Worm (Caenorhabditis elegans) whole organism, young adult: ENCODE results near the gene C55A6.10.
"Not testable (repeated sequence)": the region's sequence is repeated elsewhere in the genome, so short reads cannot be mapped to it uniquely, and the experiment has no call there.

Source experiments
- B0019.2 ChIP-seq: fragments of 200-800 bp; sonication (Bioruptor generic); conservative IDR thresholded peaks from 2 replicates; pipeline ENCODE4 v1.3.6; 2022; ENCODE audit warnings: missing genetic modification reagents, missing genetic modification characterization, missing compliant biosample characterization
- B0261.1 ChIP-seq: sonication (generic microtip); optimal IDR thresholded peaks from 2 replicates; lab custom pipeline; 2016; ENCODE audit warnings: mild to moderate bottlenecking, missing genetic modification characterization, moderate library complexity, missing compliant biosample characterization
- D2030.7 ChIP-seq: fragments of 200-800 bp; sonication (Bioruptor generic); IDR thresholded peaks from 2 replicates; pipeline ENCODE4 v1.3.6; 2022; ENCODE audit warnings: missing genetic modification reagents, missing genetic modification characterization, missing compliant biosample characterization
- F10E7.11 ChIP-seq: sonication (generic microtip); optimal IDR thresholded peaks from 2 replicates; lab custom pipeline; 2017; ENCODE audit warnings: mild to moderate bottlenecking, missing genetic modification characterization, moderate library complexity, missing compliant biosample characterization
- F22D6.2 ChIP-seq: sonication (generic microtip); optimal IDR thresholded peaks from 2 replicates; lab custom pipeline; 2016; ENCODE audit warnings: mild to moderate bottlenecking, missing genetic modification characterization, missing compliant biosample characterization
- F23B12.7 ChIP-seq: sonication (generic microtip); optimal IDR thresholded peaks from 2 replicates; lab custom pipeline; 2017; ENCODE audit warnings: missing genetic modification characterization, mild to moderate bottlenecking, missing compliant biosample characterization, antibody characterized with exemption, moderate library complexity; ENCODE audit not compliant: insufficient read depth
- F33H1.4 ChIP-seq: fragments of 200-800 bp; sonication (Bioruptor generic); IDR thresholded peaks from 2 replicates; pipeline ENCODE4 v1.3.6; 2022; ENCODE audit warnings: missing genetic modification reagents, missing genetic modification characterization, missing compliant biosample characterization
- F37B4.10 ChIP-seq: fragments of 200-800 bp; sonication (Bioruptor generic); IDR thresholded peaks from 2 replicates; pipeline ENCODE4 v1.3.6; 2022; ENCODE audit warnings: missing genetic modification characterization, missing compliant biosample characterization
- ZK185.1 ChIP-seq: sonication (generic microtip); optimal IDR thresholded peaks from 2 replicates; lab custom pipeline; 2016; ENCODE audit warnings: mild to moderate bottlenecking, missing genetic modification characterization, missing compliant biosample characterization; ENCODE audit not compliant: poor library complexity, severe bottlenecking
- aptf-3 ChIP-seq: fragments of 200-800 bp; sonication (Bioruptor generic); IDR thresholded peaks from 2 replicates; pipeline ENCODE4 v1.3.6; 2022; ENCODE audit warnings: missing genetic modification characterization, missing compliant biosample characterization
- attf-3 ChIP-seq: fragments of 200-800 bp; sonication (Bioruptor generic); conservative IDR thresholded peaks from 2 replicates; pipeline ENCODE4 v1.3.6; 2022; ENCODE audit warnings: missing genetic modification reagents, missing genetic modification characterization, missing compliant biosample characterization
- bed-2 ChIP-seq: fragments of 200-800 bp; sonication (Bioruptor generic); IDR thresholded peaks from 2 replicates; pipeline ENCODE4 v1.3.6; 2022; ENCODE audit warnings: missing genetic modification reagents, missing genetic modification characterization, missing compliant biosample characterization
- ceh-40 ChIP-seq: fragments of 200-800 bp; sonication (Bioruptor generic); IDR thresholded peaks from 2 replicates; pipeline ENCODE4 v1.3.6; 2022; ENCODE audit warnings: missing genetic modification characterization, missing compliant biosample characterization
- ceh-58 ChIP-seq: fragments of 200-800 bp; sonication (Bioruptor generic); IDR thresholded peaks from 2 replicates; pipeline ENCODE4 v1.3.6; 2022; ENCODE audit warnings: missing genetic modification characterization, missing compliant biosample characterization
- dpl-1 ChIP-seq: fragments of 150-350 bp; optimal IDR thresholded peaks from 2 replicates; lab custom pipeline; 2014; ENCODE audit warnings: missing biosample characterization, missing genetic modification reagents, missing genetic modification characterization
- efl-1 ChIP-seq: fragments of 150-350 bp; optimal IDR thresholded peaks from 2 replicates; lab custom pipeline; 2014; ENCODE audit warnings: missing biosample characterization, missing genetic modification reagents, missing genetic modification characterization
- ets-4 ChIP-seq: fragments of 200-800 bp; sonication (Bioruptor generic); optimal IDR thresholded peaks from 2 replicates; lab custom pipeline; 2018; ENCODE audit warnings: mild to moderate bottlenecking, missing genetic modification characterization, missing compliant biosample characterization
- lag-1 ChIP-seq: fragments of 200-800 bp; sonication (Bioruptor generic); IDR thresholded peaks from 2 replicates; pipeline ENCODE4 v1.3.6; 2022; ENCODE audit warnings: missing genetic modification reagents, missing genetic modification characterization, missing compliant biosample characterization
- let-526 ChIP-seq: fragments of 200-800 bp; sonication (Bioruptor generic); IDR thresholded peaks from 2 replicates; pipeline ENCODE4 v1.3.6; 2022; ENCODE audit warnings: missing genetic modification reagents, missing genetic modification characterization, missing compliant biosample characterization
- let-607 ChIP-seq, 2 experiments: fragments of 200-800 bp in 1 of 2; sonication (Bioruptor generic) in 1 of 2; sonication (generic microtip) in 1 of 2; optimal IDR thresholded peaks; 2 replicates each; lab custom pipeline; 2016 to 2018; ENCODE audit warnings: mild to moderate bottlenecking in 2 of 2, missing compliant biosample characterization in 2 of 2, missing genetic modification characterization in 2 of 2, moderate library complexity in 2 of 2, missing genotype in 1 of 2
- lin-54 ChIP-seq: fragments of 200-800 bp; sonication (Bioruptor generic); optimal IDR thresholded peaks from 2 replicates; lab custom pipeline; 2018; ENCODE audit warnings: mild to moderate bottlenecking, missing genetic modification characterization, missing compliant biosample characterization
- madf-6 ChIP-seq: fragments of 200-800 bp; sonication (Bioruptor generic); IDR thresholded peaks from 2 replicates; pipeline ENCODE4 v1.3.6; 2022; ENCODE audit warnings: missing genetic modification reagents, missing genetic modification characterization, missing compliant biosample characterization
- madf-8 ChIP-seq: fragments of 200-800 bp; sonication (Bioruptor generic); conservative IDR thresholded peaks from 2 replicates; pipeline ENCODE4 v1.3.6; 2022; ENCODE audit warnings: missing genetic modification reagents, missing genetic modification characterization, missing compliant biosample characterization
- nhr-179 ChIP-seq: sonication (generic microtip); optimal IDR thresholded peaks from 2 replicates; lab custom pipeline; 2016; ENCODE audit warnings: mild to moderate bottlenecking, missing genetic modification characterization, missing compliant biosample characterization
- nhr-27 ChIP-seq: fragments of 200-800 bp; sonication (Bioruptor generic); optimal IDR thresholded peaks from 2 replicates; lab custom pipeline; 2018; ENCODE audit warnings: mild to moderate bottlenecking, missing genetic modification characterization, moderate library complexity, missing compliant biosample characterization
- nhr-80 ChIP-seq: sonication (generic microtip); optimal IDR thresholded peaks from 2 replicates; lab custom pipeline; 2016; ENCODE audit warnings: missing genetic modification characterization, missing compliant biosample characterization
- nhr-90 ChIP-seq: sonication (generic microtip); optimal IDR thresholded peaks from 2 replicates; lab custom pipeline; 2016; ENCODE audit warnings: missing genotype, mild to moderate bottlenecking, missing genetic modification characterization, missing compliant biosample characterization
- pha-4 ChIP-seq: fragments of 150-350 bp; sonication (generic microtip); optimal IDR thresholded peaks from 2 replicates; lab custom pipeline; 2014; ENCODE audit warnings: missing biosample characterization, missing genetic modification reagents, missing genetic modification characterization
- rpc-1 ChIP-seq, 2 experiments: fragments of 150-350 bp in 1 of 2; sonication (generic microtip) in 1 of 2; optimal IDR thresholded peaks; 2 replicates each; lab custom pipeline; 2014 to 2018; ENCODE audit warnings: missing biosample characterization in 1 of 2, missing genetic modification characterization in 1 of 2, missing genetic modification reagents in 1 of 2, missing genotype in 1 of 2
- sdz-38 ChIP-seq: sonication (generic microtip); optimal IDR thresholded peaks from 2 replicates; lab custom pipeline; 2016; ENCODE audit warnings: missing genotype, missing genetic modification characterization, missing compliant biosample characterization
- somi-1 ChIP-seq: fragments of 200-800 bp; sonication (Bioruptor generic); optimal IDR thresholded peaks from 2 replicates; lab custom pipeline; 2018; ENCODE audit warnings: mild to moderate bottlenecking, missing genetic modification characterization, missing compliant biosample characterization

The C55A6.10 gene

DNA sequence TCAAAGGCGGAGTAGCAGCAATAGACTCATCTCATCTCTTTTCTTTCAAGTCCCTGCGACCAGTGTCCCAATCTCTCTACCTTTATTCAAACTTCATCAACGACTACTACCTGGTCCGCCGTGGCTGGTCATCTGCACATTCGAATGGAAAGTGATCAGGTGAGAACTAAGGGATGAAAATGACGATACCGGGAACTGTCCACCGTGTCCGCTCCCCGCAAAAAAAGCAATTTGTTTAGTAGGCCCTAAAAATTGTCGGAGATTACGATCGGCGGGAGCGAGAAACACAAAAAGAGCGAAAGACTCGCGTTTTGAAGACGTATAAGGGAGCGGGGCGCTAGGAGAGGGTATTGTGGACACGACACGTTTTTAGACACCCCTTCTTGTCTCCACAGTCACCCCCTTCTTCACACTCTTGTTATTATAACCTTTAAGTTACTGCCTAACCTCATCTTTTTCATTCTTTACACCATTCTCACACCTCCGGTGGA lies 42.1 kb upstream of the C55A6.10 start, which contains the start of gene zipt-16:
Gene zipt-16, plus strand, starts transcription at position 51 of the 491 bp plus-strand sequence.
- no peak for TF ChIP-seq ZK185.1 (tag; lab: Kevin White, UChicago)
- no peak for TF ChIP-seq madf-6 (GFP tag; lab: Robert Waterston, UW)
- TF ChIP-seq attf-3 (GFP tag; lab: Robert Waterston, UW), result no peak
- TF ChIP-seq F23B12.7 (tag; lab: Kevin White, UChicago), result no peak
- TF ChIP-seq pha-4 (tag; lab: Kevin White, UChicago), result no peak
- TF ChIP-seq F33H1.4, result no peak
- TF ChIP-seq rpc-1 (optimal IDR thresholded peaks at IDR 0.05; lab: Kevin White, UChicago), result no peak
- TF ChIP-seq rpc-1 (tag; optimal IDR thresholded peaks at IDR 0.05; lab: Kevin White, UChicago), result no peak
- no peak for TF ChIP-seq B0019.2 (GFP tag; lab: Robert Waterston, UW)

DNA sequence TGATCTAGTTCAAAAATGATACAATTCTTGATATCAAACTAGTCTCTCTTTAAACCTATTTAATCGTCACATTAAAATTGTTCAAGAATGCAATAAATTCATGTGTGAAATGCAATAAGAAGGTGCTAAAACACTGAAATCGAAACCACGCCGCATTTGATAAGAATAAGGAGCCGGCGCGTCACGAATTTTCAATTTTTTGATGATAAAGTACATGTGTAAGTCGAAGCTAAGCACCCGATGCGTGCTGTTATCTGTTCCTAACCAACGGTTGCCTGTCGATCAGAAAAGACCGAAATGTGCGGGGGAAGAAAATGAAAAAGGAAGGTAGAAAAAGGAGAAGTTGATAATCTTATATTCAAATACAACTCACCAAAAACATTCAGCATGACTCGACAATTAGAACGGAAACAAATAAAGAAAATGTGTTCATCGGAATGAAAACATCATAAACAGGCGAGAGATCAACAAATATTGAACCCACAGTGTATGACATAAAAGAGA lies 34.9 kb upstream of the C55A6.10 start, which contains the start of gene aat-6:
Gene aat-6, minus strand, starts transcription at position 454 of the 504 bp plus-strand sequence.
- TF ChIP-seq F10E7.11 (tag; lab: Kevin White, UChicago), result no peak
- peak; percentile 38 for TF ChIP-seq ets-4
- TF ChIP-seq let-607 (tag; optimal IDR thresholded peaks at IDR 0.05; lab: Kevin White, UChicago), result peak in 1 of 2 experiments; percentile 23
- peak; percentile 92 for TF ChIP-seq nhr-80 (tag; lab: Kevin White, UChicago)

ce11 chrV:11472209-11472608 lies 32.9 kb upstream of the C55A6.10 start, which contains the start of the genes nas-20 and nas-21:
TSS of gene nas-20 (minus strand) at chrV:11472309.
TSS of gene nas-21 (plus strand) at chrV:11472564.
- TF ChIP-seq efl-1 (GFP tag; lab: Kevin White, UChicago) (no peak), ceh-58 (GFP tag; lab: Robert Waterston, UW) (no peak)

- TF ChIP-seq attf-3 (GFP tag; lab: Robert Waterston, UW) (no peak), somi-1 (GFP tag; lab: Kevin White, UChicago) (no peak), lag-1 (GFP tag; lab: Robert Waterston, UW) (no peak), let-526 (GFP tag; lab: Robert Waterston, UW) (no peak), B0261.1 (tag; lab: Kevin White, UChicago) (no peak), D2030.7 (GFP tag; lab: Robert Waterston, UW) (no peak), ceh-40 (GFP tag; lab: Robert Waterston, UW) (no peak), F37B4.10 (GFP tag; lab: Robert Waterston, UW) (no peak), nhr-179 (tag; lab: Kevin White, UChicago) (no peak), sdz-38 (tag; lab: Kevin White, UChicago) (no peak), nhr-27 (tag; lab: Kevin White, UChicago) (no peak), aptf-3 (GFP tag; lab: Robert Waterston, UW) (no peak), lin-54 (GFP tag; lab: Kevin White, UChicago) (no peak), nhr-90 (tag; lab: Kevin White, UChicago) (no peak), bed-2 (no peak), let-607 (tag; optimal IDR thresholded peaks at IDR 0.05; lab: Kevin White, UChicago) (no peak)
Measured at ce11 chrV:11474399-11474798, 30.7 kb upstream of the C55A6.10 start, which contains the start of gene nas-22. TSS of gene nas-22 (plus strand) at chrV:11474699.

ce11 chrV:11475638-11476037 lies 29.5 kb upstream of the C55A6.10 start, which contains the start of gene T11F9.7:
TSS of gene T11F9.7 (plus strand) at chrV:11475938.
- TF ChIP-seq F22D6.2 (tag; lab: Kevin White, UChicago); dpl-1 (GFP tag; lab: Kevin White, UChicago); madf-8 (GFP tag; lab: Robert Waterston, UW): not testable (repeated sequence)
- TF ChIP-seq, all 124 proteins: peak for 0; not testable (repeated sequence) for 124
